Worm (Caenorhabditis elegans): ENCODE data around the gene AC3.5.

AC3.5 gene

ce11 chrV:10363834-10364233, 24.5 kb upstream of the AC3.5 start:
- TF ChIP-seq aly-2 (tag; optimal IDR thresholded peaks at IDR 0.05) (no peak), F13H6.1 (tag; optimal IDR thresholded peaks at IDR 0.05) (no peak), unc-55 (GFP tag; optimal IDR thresholded peaks at IDR 0.05) (no peak), mbf-1 (tag; optimal IDR thresholded peaks at IDR 0.05) (no peak), nhr-21 (tag; optimal IDR thresholded peaks at IDR 0.05) (no peak), elt-1 (tag; optimal IDR thresholded peaks at IDR 0.05) (no peak), sem-4 (tag; optimal IDR thresholded peaks at IDR 0.05) (no peak), alr-1 (tag; optimal IDR thresholded peaks at IDR 0.05) (no peak), skn-1 (tag; optimal IDR thresholded peaks at IDR 0.05) (no peak), egl-27 (tag; optimal IDR thresholded peaks at IDR 0.05) (no peak), nhr-10 (tag; optimal IDR thresholded peaks at IDR 0.05) (no peak), peb-1 (tag; optimal IDR thresholded peaks at IDR 0.05) (no peak), nhr-6 (tag; optimal IDR thresholded peaks at IDR 0.05) (no peak), mab-5 (tag; optimal IDR thresholded peaks at IDR 0.05) (no peak), unc-39 (tag; optimal IDR thresholded peaks at IDR 0.05) (no peak), lin-13 (GFP tag; optimal IDR thresholded peaks at IDR 0.05) (no peak), ZK546.5 (tag; optimal IDR thresholded peaks at IDR 0.05) (no peak), Y55F3AM.14 (GFP tag; optimal IDR thresholded peaks at IDR 0.05) (no peak)

ce11 chrV:10368256-10368655, 20.1 kb upstream of the AC3.5 start, which contains the start of gene sri-20:
TSS of gene sri-20 (plus strand) at chrV:10368556.
- no peak for TF ChIP-seq alr-1 (tag; optimal IDR thresholded peaks at IDR 0.05)
- no peak for TF ChIP-seq nhr-6 (tag; optimal IDR thresholded peaks at IDR 0.05)
- TF ChIP-seq skn-1 (tag; optimal IDR thresholded peaks at IDR 0.05), result no peak

- peak; percentile 68 for TF ChIP-seq sma-9 (GFP tag; optimal IDR thresholded peaks at IDR 0.05)
- TF ChIP-seq sma-9 (tag; optimal IDR thresholded peaks at IDR 0.05), result no peak
- no peak for TF ChIP-seq lsy-2 (tag; optimal IDR thresholded peaks at IDR 0.05)
- no peak for TF ChIP-seq snpc-4 (tag; optimal IDR thresholded peaks at IDR 0.05)
- peak; percentile 11 for TF ChIP-seq nhr-129 (tag; optimal IDR thresholded peaks at IDR 0.05)
- peak; percentile 22 for TF ChIP-seq nhr-25 (tag; optimal IDR thresholded peaks at IDR 0.05)
- TF ChIP-seq gmeb-1 (tag; optimal IDR thresholded peaks at IDR 0.05), result peak; percentile 64
- TF ChIP-seq unc-39 (tag; optimal IDR thresholded peaks at IDR 0.05), result no peak
- TF ChIP-seq elt-3 (tag; optimal IDR thresholded peaks at IDR 0.05), result no peak
- peak; percentile 76 for TF ChIP-seq fos-1 (tag; optimal IDR thresholded peaks at IDR 0.05)
- no peak for TF ChIP-seq egl-27 (tag; optimal IDR thresholded peaks at IDR 0.05)
- no peak for TF ChIP-seq unc-62 (GFP tag; optimal IDR thresholded peaks at IDR 0.05)
- no peak for TF ChIP-seq ZK546.5 (tag; optimal IDR thresholded peaks at IDR 0.05)
- no peak for TF ChIP-seq mbf-1 (tag; optimal IDR thresholded peaks at IDR 0.05)
- TF ChIP-seq sma-3 (GFP tag; optimal IDR thresholded peaks at IDR 0.05), result peak; percentile 61
- peak; percentile 45 for TF ChIP-seq crh-2 (tag; optimal IDR thresholded peaks at IDR 0.05)
Observed at ce11 chrV:10371177-10371576, 17.1 kb upstream of the AC3.5 start.

- TF ChIP-seq nhr-6 (tag; optimal IDR thresholded peaks at IDR 0.05) (no peak), nhr-129 (tag; optimal IDR thresholded peaks at IDR 0.05) (no peak), unc-39 (tag; optimal IDR thresholded peaks at IDR 0.05) (no peak), fos-1 (tag; optimal IDR thresholded peaks at IDR 0.05) (peak; percentile 60)
Observed at ce11 chrV:10371951-10372350, 16.4 kb upstream of the AC3.5 start, which contains the start of gene ugt-49. TSS of gene ugt-49 (plus strand) at chrV:10372321.

- TF ChIP-seq nhr-12 (tag; optimal IDR thresholded peaks at IDR 0.05), result no peak
- no peak for TF ChIP-seq sma-9 (GFP tag; optimal IDR thresholded peaks at IDR 0.05)
- TF ChIP-seq sma-9 (tag; optimal IDR thresholded peaks at IDR 0.05), result no peak
- TF ChIP-seq unc-62 (GFP tag; optimal IDR thresholded peaks at IDR 0.05), result no peak
- TF ChIP-seq blmp-1 (tag; optimal IDR thresholded peaks at IDR 0.05; ENCODE audit: insufficient read depth), result no peak
- TF ChIP-seq mab-5 (tag; optimal IDR thresholded peaks at IDR 0.05), result no peak
- no peak for TF ChIP-seq zag-1 (tag; optimal IDR thresholded peaks at IDR 0.05)
- no peak for TF ChIP-seq nhr-23 (tag; optimal IDR thresholded peaks at IDR 0.05)
- no peak for TF ChIP-seq fos-1 (tag; optimal IDR thresholded peaks at IDR 0.05)
Observed at ce11 chrV:10379293-10379692, 9.0 kb upstream of the AC3.5 start, which contains the start of gene AC3.12. TSS of gene AC3.12 (minus strand) at chrV:10379393.
